Worm (Caenorhabditis elegans) whole organism, young adult: Measurements from ENCODE around the gene mdt-8.

ENCODE experiments used
- ets-4 ChIP-seq: fragments of 200-800 bp; sonication (Bioruptor generic); optimal IDR thresholded peaks from 2 replicates; lab custom pipeline; 2018; ENCODE audit warnings: mild to moderate bottlenecking, missing genetic modification characterization, missing compliant biosample characterization
- let-607 ChIP-seq, 2 experiments: fragments of 200-800 bp in 1 of 2; sonication (Bioruptor generic) in 1 of 2; sonication (generic microtip) in 1 of 2; optimal IDR thresholded peaks; 2 replicates each; lab custom pipeline; 2016 to 2018; ENCODE audit warnings: mild to moderate bottlenecking in 2 of 2, missing compliant biosample characterization in 2 of 2, missing genetic modification characterization in 2 of 2, moderate library complexity in 2 of 2, missing genotype in 1 of 2
- pha-4 ChIP-seq: fragments of 150-350 bp; sonication (generic microtip); optimal IDR thresholded peaks from 2 replicates; lab custom pipeline; 2014; ENCODE audit warnings: missing biosample characterization, missing genetic modification reagents, missing genetic modification characterization
- repo-1 ChIP-seq: sonication (generic microtip); optimal IDR thresholded peaks from 2 replicates; lab custom pipeline; 2017; ENCODE audit warnings: mild to moderate bottlenecking, missing genetic modification characterization, missing compliant biosample characterization
- snpc-4 ChIP-seq, 5 experiments: fragments of 150-350 bp in 1 of 5; sonication (generic microtip) in 4 of 5; optimal IDR thresholded peaks; 2 replicates each; lab custom pipeline; 2014 to 2018; ENCODE audit warnings: missing genetic modification characterization in 5 of 5, missing biosample characterization in 3 of 5, antibody characterized with exemption in 2 of 5, mild to moderate bottlenecking in 2 of 5, missing compliant biosample characterization in 2 of 5, missing genotype in 2 of 5, moderate library complexity in 2 of 5, missing genetic modification reagents in 1 of 5
- tbp1 ChIP-seq: fragments of 200-800 bp; sonication (Bioruptor generic); optimal IDR thresholded peaks from 2 replicates; lab custom pipeline; 2018; ENCODE audit warnings: mild to moderate bottlenecking, missing genetic modification characterization, missing compliant biosample characterization

DNA sequence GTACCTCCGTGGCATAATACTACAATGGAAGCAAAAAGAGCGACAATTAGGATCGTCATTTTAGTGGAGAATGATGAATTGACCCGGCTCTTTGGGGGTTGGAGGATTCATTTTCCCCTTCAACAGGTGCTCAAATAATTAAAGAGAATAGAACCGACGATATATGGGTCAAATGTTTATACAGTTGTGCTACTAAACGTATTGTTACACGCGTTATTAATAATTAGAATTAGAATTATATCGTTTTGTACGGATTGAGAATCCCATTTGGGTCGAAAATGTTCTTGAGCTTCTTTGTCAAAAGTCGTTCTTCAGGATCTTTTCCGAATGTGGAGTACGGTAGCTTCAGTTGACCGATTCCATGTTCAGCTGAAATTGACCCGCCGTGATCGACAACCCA is 5.1 kb upstream of the mdt-8 start, which contains the start of gene Y62F5A.9:
- no peak for TF ChIP-seq ets-4 (GFP tag; lab: Kevin White, UChicago)
- TF ChIP-seq pha-4 (tag; lab: Kevin White, UChicago): no peak
- no peak for TF ChIP-seq repo-1 (tag; lab: Kevin White, UChicago)
- TF ChIP-seq tbp1 (GFP tag; lab: Kevin White, UChicago): no peak
- TF ChIP-seq let-607 (tag; optimal IDR thresholded peaks at IDR 0.05; lab: Kevin White, UChicago): no peak
- TF ChIP-seq snpc-4 (GFP tag; optimal IDR thresholded peaks at IDR 0.05; lab: Kevin White, UChicago): no peak
- no peak for TF ChIP-seq snpc-4 (tag; optimal IDR thresholded peaks at IDR 0.05; lab: Kevin White, UChicago)
